Fruit fly (Drosophila melanogaster) Kc167 (cell line): Measurements from ENCODE around the gene CG43210.

Experiments
- Myc ChIP-seq: fragments of >200 bp; optimal IDR thresholded peaks from 2 replicates; lab custom pipeline; 2017; ENCODE audit warnings: missing external identifiers
- Sin3A ChIP-seq: fragments of >200 bp; optimal IDR thresholded peaks from 2 replicates; lab custom pipeline; 2018; ENCODE audit warnings: missing external identifiers
- h ChIP-seq: fragments of >200 bp; optimal IDR thresholded peaks from 3 replicates; lab custom pipeline; 2018; ENCODE audit warnings: missing external identifiers
- psq ChIP-seq: fragments of >200 bp; optimal IDR thresholded peaks from 2 replicates; lab custom pipeline; 2017; ENCODE audit warnings: missing external identifiers
- ttk ChIP-seq: sonication (Bioruptor generic); optimal IDR thresholded peaks from 2 replicates; lab custom pipeline; 2017; ENCODE audit warnings: missing external identifiers

DNA sequence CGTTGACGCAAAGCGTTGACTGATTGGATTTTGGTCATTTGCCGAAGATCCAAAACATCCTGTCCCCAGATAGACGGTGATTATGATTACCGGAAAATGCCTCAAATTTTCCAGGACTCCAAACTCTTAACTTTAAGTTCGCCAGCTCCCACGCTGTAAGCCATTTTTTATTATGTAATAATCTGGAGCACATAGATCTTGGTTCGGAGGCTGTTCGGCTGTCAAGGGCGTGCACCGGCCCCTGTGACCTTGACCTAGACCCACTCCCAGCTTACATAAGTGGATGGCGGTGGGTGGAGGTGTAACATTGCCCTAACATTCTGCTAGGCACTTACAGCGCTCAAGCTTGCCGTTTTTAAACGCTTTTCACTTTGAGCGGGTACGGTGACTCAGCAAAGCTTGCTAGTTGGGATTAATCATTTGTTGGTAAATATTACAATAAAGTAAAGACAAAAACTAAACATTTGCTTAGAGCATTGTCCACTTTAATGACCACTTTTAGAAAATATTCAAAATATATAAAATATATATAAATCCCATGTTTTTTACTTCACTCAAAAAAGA lies 7.3 kb upstream of the CG43210 start:
- TF ChIP-seq psq (lab: Kevin White, UChicago): no peak
- no peak for TF ChIP-seq ttk (lab: Kevin White, UChicago)
- no peak for TF ChIP-seq Myc (lab: Kevin White, UChicago)
- TF ChIP-seq Sin3A: no peak
- TF ChIP-seq h (lab: Kevin White, UChicago): no peak
